Worm (Caenorhabditis elegans) whole organism, young adult: ENCODE data around the gene col-106.

Experiments used
- B0035.1 ChIP-seq: sonication (generic microtip); optimal IDR thresholded peaks from 2 replicates; lab custom pipeline; 2016; ENCODE audit warnings: missing genetic modification characterization, mild to moderate bottlenecking, missing compliant biosample characterization, missing genotype, missing genetic modification reagents
- B0336.3 ChIP-seq: fragments of 200-800 bp; sonication (Bioruptor generic); IDR thresholded peaks from 2 replicates; pipeline ENCODE4 v1.3.6; 2022; ENCODE audit warnings: missing genetic modification characterization, missing compliant biosample characterization
- D2030.7 ChIP-seq: fragments of 200-800 bp; sonication (Bioruptor generic); IDR thresholded peaks from 2 replicates; pipeline ENCODE4 v1.3.6; 2022; ENCODE audit warnings: missing genetic modification reagents, missing genetic modification characterization, missing compliant biosample characterization
- F37B4.10 ChIP-seq: fragments of 200-800 bp; sonication (Bioruptor generic); IDR thresholded peaks from 2 replicates; pipeline ENCODE4 v1.3.6; 2022; ENCODE audit warnings: missing genetic modification characterization, missing compliant biosample characterization
- Y56A3A.18 ChIP-seq: fragments of 200-800 bp; sonication (Bioruptor generic); IDR thresholded peaks from 2 replicates; pipeline ENCODE4 v1.3.6; 2022; ENCODE audit warnings: missing genetic modification reagents, missing genetic modification characterization, missing compliant biosample characterization
- Y67H2A.10 ChIP-seq: fragments of 200-800 bp; sonication (Bioruptor generic); conservative IDR thresholded peaks from 2 replicates; pipeline ENCODE4 v1.3.6; 2022; ENCODE audit warnings: missing genetic modification reagents, missing genetic modification characterization, missing compliant biosample characterization
- Y95B8A.8 ChIP-seq: fragments of 200-800 bp; sonication (Bioruptor generic); IDR thresholded peaks from 2 replicates; pipeline ENCODE4 v1.3.6; 2022; ENCODE audit warnings: missing genetic modification reagents, missing genetic modification characterization, missing compliant biosample characterization
- aptf-3 ChIP-seq: fragments of 200-800 bp; sonication (Bioruptor generic); IDR thresholded peaks from 2 replicates; pipeline ENCODE4 v1.3.6; 2022; ENCODE audit warnings: missing genetic modification characterization, missing compliant biosample characterization
- atf-7 ChIP-seq: sonication (generic microtip); optimal IDR thresholded peaks from 2 replicates; lab custom pipeline; 2017; ENCODE audit warnings: mild to moderate bottlenecking, missing genetic modification characterization, missing compliant biosample characterization
- athp-1 ChIP-seq: sonication (generic microtip); optimal IDR thresholded peaks from 2 replicates; lab custom pipeline; 2017; ENCODE audit warnings: mild to moderate bottlenecking, missing genetic modification characterization, missing compliant biosample characterization
- attf-6 ChIP-seq: fragments of 200-800 bp; sonication (Bioruptor generic); IDR thresholded peaks from 2 replicates; pipeline ENCODE4 v1.3.6; 2022; ENCODE audit warnings: missing genetic modification reagents, missing genetic modification characterization, missing compliant biosample characterization
- bed-2 ChIP-seq: fragments of 200-800 bp; sonication (Bioruptor generic); IDR thresholded peaks from 2 replicates; pipeline ENCODE4 v1.3.6; 2022; ENCODE audit warnings: missing genetic modification reagents, missing genetic modification characterization, missing compliant biosample characterization
- cebp-1 ChIP-seq, 2 experiments: fragments of 200-800 bp in 1 of 2; sonication (Bioruptor generic) in 1 of 2; sonication (generic microtip) in 1 of 2; IDR thresholded peaks in 1 of 2; optimal IDR thresholded peaks in 1 of 2; 2 replicates each; pipeline versions ENCODE4 v1.3.6 to Lab custom; 2017 to 2022; ENCODE audit warnings: missing compliant biosample characterization in 2 of 2, missing genetic modification characterization in 2 of 2, mild to moderate bottlenecking in 1 of 2, missing genetic modification reagents in 1 of 2, moderate library complexity in 1 of 2
- cebp-2 ChIP-seq: fragments of 200-800 bp; sonication (Bioruptor generic); IDR thresholded peaks from 2 replicates; pipeline ENCODE4 v1.3.6; 2022; ENCODE audit warnings: missing genetic modification characterization, missing compliant biosample characterization
- ceh-100 ChIP-seq: fragments of 200-800 bp; sonication (Bioruptor generic); IDR thresholded peaks from 2 replicates; pipeline ENCODE4 v1.3.6; 2022; ENCODE audit warnings: missing genetic modification reagents, missing genetic modification characterization, missing compliant biosample characterization
- ceh-58 ChIP-seq: fragments of 200-800 bp; sonication (Bioruptor generic); IDR thresholded peaks from 2 replicates; pipeline ENCODE4 v1.3.6; 2022; ENCODE audit warnings: missing genetic modification characterization, missing compliant biosample characterization
- ceh-91 ChIP-seq: fragments of 200-800 bp; sonication (Bioruptor generic); IDR thresholded peaks from 2 replicates; pipeline ENCODE4 v1.3.6; 2022; ENCODE audit warnings: missing genetic modification reagents, missing genetic modification characterization, missing compliant biosample characterization
- dox-1 ChIP-seq: fragments of 200-800 bp; sonication (Bioruptor generic); IDR thresholded peaks from 2 replicates; pipeline ENCODE4 v1.3.6; 2022; ENCODE audit warnings: missing genetic modification reagents, missing genetic modification characterization, missing compliant biosample characterization
- egl-44 ChIP-seq: fragments of 200-800 bp; sonication (Bioruptor generic); IDR thresholded peaks from 2 replicates; pipeline ENCODE4 v1.3.6; 2022; ENCODE audit warnings: missing genetic modification reagents, missing genetic modification characterization, missing compliant biosample characterization
- hlh-26 ChIP-seq: fragments of 200-800 bp; sonication (Bioruptor generic); conservative IDR thresholded peaks from 2 replicates; pipeline ENCODE4 v1.3.6; 2022; ENCODE audit warnings: missing genetic modification reagents, missing genetic modification characterization, missing compliant biosample characterization
- hmg-1.2 ChIP-seq: fragments of 200-800 bp; sonication (Bioruptor generic); IDR thresholded peaks from 2 replicates; pipeline ENCODE4 v1.3.6; 2022; ENCODE audit warnings: missing genetic modification reagents, missing genetic modification characterization, missing compliant biosample characterization
- hsf-1 ChIP-seq: fragments of 200-800 bp; sonication (Bioruptor generic); IDR thresholded peaks from 2 replicates; pipeline ENCODE4 v1.3.6; 2022; ENCODE audit warnings: missing genetic modification reagents, missing genetic modification characterization, missing compliant biosample characterization
- let-607 ChIP-seq, 2 experiments: fragments of 200-800 bp in 1 of 2; sonication (Bioruptor generic) in 1 of 2; sonication (generic microtip) in 1 of 2; optimal IDR thresholded peaks; 2 replicates each; lab custom pipeline; 2016 to 2018; ENCODE audit warnings: mild to moderate bottlenecking in 2 of 2, missing compliant biosample characterization in 2 of 2, missing genetic modification characterization in 2 of 2, moderate library complexity in 2 of 2, missing genotype in 1 of 2
- lin-40 ChIP-seq: sonication (generic microtip); optimal IDR thresholded peaks from 2 replicates; lab custom pipeline; 2016; ENCODE audit warnings: missing genetic modification characterization, mild to moderate bottlenecking, missing compliant biosample characterization, missing genotype, missing genetic modification reagents
- madf-10 ChIP-seq: sonication (generic microtip); optimal IDR thresholded peaks from 2 replicates; lab custom pipeline; 2016; ENCODE audit warnings: mild to moderate bottlenecking, missing genetic modification characterization, missing compliant biosample characterization
- madf-6 ChIP-seq: fragments of 200-800 bp; sonication (Bioruptor generic); IDR thresholded peaks from 2 replicates; pipeline ENCODE4 v1.3.6; 2022; ENCODE audit warnings: missing genetic modification reagents, missing genetic modification characterization, missing compliant biosample characterization
- mcd-1 ChIP-seq: fragments of 200-800 bp; sonication (Bioruptor generic); IDR thresholded peaks from 2 replicates; pipeline ENCODE4 v1.3.6; 2022; ENCODE audit warnings: missing genetic modification reagents, missing genetic modification characterization, missing compliant biosample characterization
- nhr-80 ChIP-seq: sonication (generic microtip); optimal IDR thresholded peaks from 2 replicates; lab custom pipeline; 2016; ENCODE audit warnings: missing genetic modification characterization, missing compliant biosample characterization
- pha-4 ChIP-seq: fragments of 150-350 bp; sonication (generic microtip); optimal IDR thresholded peaks from 2 replicates; lab custom pipeline; 2014; ENCODE audit warnings: missing biosample characterization, missing genetic modification reagents, missing genetic modification characterization
- rcor-1 ChIP-seq: fragments of 200-800 bp; sonication (Bioruptor generic); IDR thresholded peaks from 2 replicates; pipeline ENCODE4 v1.3.6; 2022; ENCODE audit warnings: missing genetic modification reagents, missing genetic modification characterization, missing compliant biosample characterization
- repo-1 ChIP-seq: sonication (generic microtip); optimal IDR thresholded peaks from 2 replicates; lab custom pipeline; 2017; ENCODE audit warnings: mild to moderate bottlenecking, missing genetic modification characterization, missing compliant biosample characterization
- sdz-38 ChIP-seq: sonication (generic microtip); optimal IDR thresholded peaks from 2 replicates; lab custom pipeline; 2016; ENCODE audit warnings: missing genotype, missing genetic modification characterization, missing compliant biosample characterization
- snpc-3.4 ChIP-seq: sonication (generic microtip); optimal IDR thresholded peaks from 2 replicates; lab custom pipeline; 2017; ENCODE audit warnings: missing genetic modification characterization, mild to moderate bottlenecking, missing compliant biosample characterization, antibody characterized with exemption, moderate library complexity, missing genotype, missing genetic modification reagents
- snpc-4 ChIP-seq, 5 experiments: fragments of 150-350 bp in 1 of 5; sonication (generic microtip) in 4 of 5; optimal IDR thresholded peaks; 2 replicates each; lab custom pipeline; 2014 to 2018; ENCODE audit warnings: missing genetic modification characterization in 5 of 5, missing biosample characterization in 3 of 5, antibody characterized with exemption in 2 of 5, mild to moderate bottlenecking in 2 of 5, missing compliant biosample characterization in 2 of 5, missing genotype in 2 of 5, moderate library complexity in 2 of 5, missing genetic modification reagents in 1 of 5
- somi-1 ChIP-seq: fragments of 200-800 bp; sonication (Bioruptor generic); optimal IDR thresholded peaks from 2 replicates; lab custom pipeline; 2018; ENCODE audit warnings: mild to moderate bottlenecking, missing genetic modification characterization, missing compliant biosample characterization
- tbp1 ChIP-seq: fragments of 200-800 bp; sonication (Bioruptor generic); optimal IDR thresholded peaks from 2 replicates; lab custom pipeline; 2018; ENCODE audit warnings: mild to moderate bottlenecking, missing genetic modification characterization, missing compliant biosample characterization
- zfh-2 ChIP-seq: fragments of 200-800 bp; sonication (Bioruptor generic); conservative IDR thresholded peaks from 2 replicates; pipeline ENCODE4 v1.3.6; 2022; ENCODE audit warnings: missing genetic modification reagents, missing genetic modification characterization, missing compliant biosample characterization
- ztf-18 ChIP-seq: sonication (generic microtip); optimal IDR thresholded peaks from 2 replicates; lab custom pipeline; 2016; ENCODE audit warnings: missing genotype, mild to moderate bottlenecking, missing genetic modification characterization, missing compliant biosample characterization
- ztf-25 ChIP-seq: fragments of 200-800 bp; sonication (Bioruptor generic); IDR thresholded peaks from 2 replicates; pipeline ENCODE4 v1.3.6; 2022; ENCODE audit warnings: missing genetic modification reagents, missing genetic modification characterization, missing compliant biosample characterization
- ztf-26 ChIP-seq: sonication (generic microtip); optimal IDR thresholded peaks from 2 replicates; lab custom pipeline; 2017; ENCODE audit warnings: missing genetic modification characterization, missing compliant biosample characterization

The col-106 gene

DNA sequence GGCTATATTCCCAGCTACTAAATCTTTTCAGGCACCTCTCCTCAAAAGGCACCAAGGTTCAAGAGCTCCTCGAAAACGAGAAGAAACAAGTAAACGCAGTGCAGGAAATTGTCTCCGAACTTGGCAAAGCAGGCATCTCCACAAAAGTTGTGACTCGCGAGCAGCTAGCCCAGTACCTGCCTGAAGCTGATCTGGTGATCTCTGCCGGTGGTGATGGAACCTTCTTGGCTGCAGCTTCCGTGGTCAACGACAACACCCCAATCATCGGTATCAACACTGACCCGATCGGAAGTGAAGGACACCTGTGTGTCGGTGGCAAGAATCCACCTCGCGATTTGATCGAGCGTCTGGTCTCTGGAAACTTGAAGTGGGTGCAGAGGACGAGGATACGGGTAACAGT is 2.4 kb downstream of the col-106 start:
- TF ChIP-seq ceh-100 (GFP tag; lab: Robert Waterston, UW) (no peak), ceh-58 (GFP tag; lab: Robert Waterston, UW) (0 out of 2 replicates have a peak, but pooled peaks have one; percentile 30), zfh-2 (GFP tag; lab: Robert Waterston, UW) (0 out of 2 replicates have a peak, but pooled peaks have one; percentile 14), atf-7 (tag; lab: Kevin White, UChicago) (no peak), F37B4.10 (0 out of 2 replicates have a peak, but pooled peaks have one; percentile 41)

DNA sequence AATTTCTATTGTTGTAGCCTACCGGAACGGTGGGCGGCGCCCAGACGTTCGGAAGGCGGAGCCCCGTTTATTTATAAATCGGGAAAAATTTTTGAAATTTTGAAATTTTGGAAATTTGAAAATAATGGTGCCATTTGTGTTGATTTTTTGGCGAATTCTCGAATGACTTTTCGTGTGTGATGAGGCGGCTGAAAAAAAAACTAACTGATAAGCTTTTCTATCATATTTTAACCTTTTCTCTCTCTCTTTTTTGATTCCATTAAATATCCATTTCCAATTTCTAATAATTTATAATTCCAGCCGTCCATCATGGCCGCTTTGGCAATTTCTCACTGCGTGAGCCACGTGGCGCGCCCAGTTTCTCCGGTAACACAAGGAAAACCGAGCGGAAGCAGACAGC is 3.8 kb downstream of the col-106 start, which contains the start of gene nadk-1:
Gene nadk-1 (plus strand): TSS at position 301 of the 400 bp plus-strand sequence.
- TF ChIP-seq cebp-2 (GFP tag; lab: Robert Waterston, UW) = 0 out of 2 replicates have a peak, but pooled peaks have one; percentile 26
- peak; percentile 13 for TF ChIP-seq nhr-80
- TF ChIP-seq zfh-2 (GFP tag; lab: Robert Waterston, UW) = 0 out of 2 replicates have a peak, but pooled peaks have one; percentile 25
- no peak for TF ChIP-seq snpc-3.4 (tag; lab: Kevin White, UChicago)
- TF ChIP-seq, all 124 proteins: peak for 3

DNA sequence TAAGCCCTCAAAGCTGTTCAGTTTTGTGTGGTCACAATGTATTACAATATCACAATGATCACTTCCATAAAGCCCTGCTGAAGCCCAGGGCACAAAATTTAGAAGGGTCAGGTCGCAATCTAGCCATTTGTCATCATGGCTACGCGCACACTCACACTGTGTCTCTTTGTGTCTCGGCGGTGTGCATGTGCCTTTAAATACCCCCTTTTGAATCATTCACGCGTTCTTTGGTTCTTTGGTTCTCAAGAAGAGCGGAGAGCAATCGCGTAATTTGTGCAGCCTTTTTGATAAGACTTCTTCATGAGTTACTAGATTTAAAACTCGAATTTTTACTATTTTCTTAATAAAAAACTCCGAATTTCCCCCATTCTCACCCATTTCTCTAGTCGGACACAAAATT is 5.6 kb downstream of the col-106 start:
- no peak for TF ChIP-seq rcor-1
- TF ChIP-seq tbp1 (GFP tag; lab: Kevin White, UChicago) = peak; percentile 34
- no peak for TF ChIP-seq madf-10 (tag; lab: Kevin White, UChicago)
- TF ChIP-seq D2030.7 (GFP tag; lab: Robert Waterston, UW) = no peak
- TF ChIP-seq snpc-4 (GFP tag; optimal IDR thresholded peaks at IDR 0.05; lab: Kevin White, UChicago) = no peak
- TF ChIP-seq snpc-4 (tag; optimal IDR thresholded peaks at IDR 0.05; lab: Kevin White, UChicago) = no peak
- no peak for TF ChIP-seq madf-6 (GFP tag; lab: Robert Waterston, UW)
- no peak for TF ChIP-seq ceh-91 (GFP tag; lab: Robert Waterston, UW)
- no peak for TF ChIP-seq aptf-3 (GFP tag; lab: Robert Waterston, UW)
- TF ChIP-seq egl-44 (GFP tag; lab: Robert Waterston, UW) = no peak
- TF ChIP-seq hlh-26 (GFP tag; lab: Robert Waterston, UW) = no peak
- no peak for TF ChIP-seq Y56A3A.18 (GFP tag; lab: Robert Waterston, UW)
- TF ChIP-seq hsf-1 (GFP tag; lab: Robert Waterston, UW) = no peak
- TF ChIP-seq ztf-18 (tag; lab: Kevin White, UChicago) = no peak
- TF ChIP-seq snpc-3.4 (tag; lab: Kevin White, UChicago) = no peak
- TF ChIP-seq B0035.1 = no peak
- no peak for TF ChIP-seq Y67H2A.10 (GFP tag; lab: Robert Waterston, UW)
- TF ChIP-seq sdz-38 (tag; lab: Kevin White, UChicago) = no peak
- no peak for TF ChIP-seq bed-2
- peak; percentile 20; the same call in 1 of the 2 replicates for TF ChIP-seq dox-1 (GFP tag; lab: Robert Waterston, UW)
- no peak for TF ChIP-seq lin-40
- 0 out of 2 replicates have a peak, but pooled peaks have one; percentile 14 for TF ChIP-seq mcd-1 (GFP tag; lab: Robert Waterston, UW)
- TF ChIP-seq attf-6 (GFP tag; lab: Robert Waterston, UW) = no peak
- TF ChIP-seq nhr-80 = peak; percentile 69

DNA sequence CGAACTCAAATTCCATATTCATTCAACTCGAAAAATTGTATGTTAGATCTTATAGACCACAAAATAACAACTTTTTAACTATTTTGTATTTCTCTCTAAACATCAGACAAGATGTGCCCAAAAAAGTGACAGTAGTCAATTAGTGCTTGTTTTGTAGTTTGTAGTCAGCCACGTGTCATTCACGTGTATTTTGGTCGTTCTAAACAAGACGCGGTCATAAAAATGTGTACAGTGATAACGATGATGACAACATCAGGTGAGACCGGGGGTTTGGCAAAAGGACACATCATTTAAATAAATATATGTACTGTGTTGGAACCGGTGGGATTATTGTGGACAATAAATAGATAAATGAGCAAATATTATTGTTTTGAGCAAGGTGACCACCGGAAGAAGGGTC is 6.4 kb downstream of the col-106 start:
- 0 out of 2 replicates have a peak, but pooled peaks have one; percentile 15 for TF ChIP-seq B0336.3 (GFP tag; lab: Robert Waterston, UW)
- peak; percentile 5 for TF ChIP-seq somi-1
- TF ChIP-seq repo-1 = no peak
- peak in 1 of 2 experiments; percentile 56 for TF ChIP-seq let-607 (tag; optimal IDR thresholded peaks at IDR 0.05; lab: Kevin White, UChicago)
- TF ChIP-seq pha-4 = no peak
- peak; percentile 65 for TF ChIP-seq nhr-80
- TF ChIP-seq ztf-26 (tag; lab: Kevin White, UChicago) = peak; percentile 2
- TF ChIP-seq Y56A3A.18 (GFP tag; lab: Robert Waterston, UW) = no peak
- TF ChIP-seq cebp-1 (GFP tag; IDR thresholded peaks at IDR 0.05; lab: Robert Waterston, UW) = no peak
- TF ChIP-seq cebp-1 (tag; optimal IDR thresholded peaks at IDR 0.05; lab: Kevin White, UChicago) = peak; percentile 24
- TF ChIP-seq atf-7 (tag; lab: Kevin White, UChicago) = peak; percentile 67
- peak; percentile 39 for TF ChIP-seq tbp1 (GFP tag; lab: Kevin White, UChicago)
- no peak for TF ChIP-seq athp-1 (tag; lab: Kevin White, UChicago)
- TF ChIP-seq hmg-1.2 (GFP tag; lab: Robert Waterston, UW) = peak; percentile 5; the same call in 1 of the 2 replicates
- 0 out of 2 replicates have a peak, but pooled peaks have one; percentile 22 for TF ChIP-seq Y95B8A.8 (GFP tag; lab: Robert Waterston, UW)
- no peak for TF ChIP-seq ztf-25 (GFP tag; lab: Robert Waterston, UW)
- peak; percentile 33 for TF ChIP-seq lin-40
- TF ChIP-seq, all 124 proteins: peak for 11
